Fruit fly (Drosophila melanogaster) whole organism, prepupa: ENCODE measurements around the gene CG31663.

ENCODE experiments used
- CG11294 ChIP-seq: fragments of 200-800 bp; sonication (Bioruptor generic); IDR thresholded peaks from 2 replicates; pipeline ENCODE4 v1.3.6; 2022; ENCODE audit warnings: missing biosample characterization, missing genetic modification characterization
- CG15336 ChIP-seq: fragments of 200-800 bp; sonication (Bioruptor generic); IDR thresholded peaks from 2 replicates; pipeline ENCODE4 v1.3.6; 2022; ENCODE audit warnings: missing biosample characterization, missing genetic modification characterization
- CG16779 ChIP-seq: fragments of 200-800 bp; sonication (Bioruptor generic); optimal IDR thresholded peaks from 3 replicates; lab custom pipeline; 2017; ENCODE audit warnings: missing biosample characterization, mild to moderate bottlenecking, missing genetic modification characterization
- CG32006 ChIP-seq: fragments of 200-800 bp; sonication (Bioruptor generic); optimal IDR thresholded peaks from 3 replicates; lab custom pipeline; 2017; ENCODE audit warnings: missing biosample characterization, mild to moderate bottlenecking, missing genetic modification characterization
- CG3919 ChIP-seq: fragments of 200-800 bp; sonication (Bioruptor generic); optimal IDR thresholded peaks from 3 replicates; lab custom pipeline; 2016; ENCODE audit warnings: missing biosample characterization, missing genetic modification characterization
- Eip75B ChIP-seq: fragments of 200-800 bp; sonication (Bioruptor generic); optimal IDR thresholded peaks from 3 replicates; lab custom pipeline; 2016; ENCODE audit warnings: missing biosample characterization, missing genetic modification characterization
- Smox ChIP-seq: fragments of 200-800 bp; sonication (Bioruptor generic); optimal IDR thresholded peaks from 3 replicates; lab custom pipeline; 2016; ENCODE audit warnings: missing biosample characterization, missing genetic modification characterization
- dac ChIP-seq: fragments of 200-800 bp; sonication (Bioruptor generic); optimal IDR thresholded peaks from 2 replicates; lab custom pipeline; 2017; ENCODE audit warnings: missing biosample characterization, mild to moderate bottlenecking, missing genetic modification characterization
- fd85E ChIP-seq: fragments of 200-800 bp; sonication (Bioruptor generic); optimal IDR thresholded peaks from 3 replicates; lab custom pipeline; 2016; ENCODE audit warnings: missing biosample characterization, missing genetic modification characterization

dm6 chr2L:1909681-1910080 lies 28.4 kb upstream of the CG31663 start:
- no peak for TF ChIP-seq Eip75B (GFP tag; lab: Kevin White, UChicago)
- TF ChIP-seq CG3919 (GFP tag; lab: Kevin White, UChicago), result no peak
- TF ChIP-seq CG32006 (GFP tag; lab: Kevin White, UChicago), result no peak
- TF ChIP-seq Smox (GFP tag; lab: Kevin White, UChicago), result no peak
- no peak for TF ChIP-seq fd85E (GFP tag; lab: Kevin White, UChicago)
- TF ChIP-seq dac, result no peak
- no peak for TF ChIP-seq CG15336 (GFP tag; lab: Robert Waterston, UW)
- TF ChIP-seq CG16779 (tag; lab: Kevin White, UChicago), result no peak
- TF ChIP-seq CG11294 (GFP tag; lab: Robert Waterston, UW), result no peak
